Fruit fly (Drosophila melanogaster): Measurements from ENCODE around the gene Snx21.

DNA sequence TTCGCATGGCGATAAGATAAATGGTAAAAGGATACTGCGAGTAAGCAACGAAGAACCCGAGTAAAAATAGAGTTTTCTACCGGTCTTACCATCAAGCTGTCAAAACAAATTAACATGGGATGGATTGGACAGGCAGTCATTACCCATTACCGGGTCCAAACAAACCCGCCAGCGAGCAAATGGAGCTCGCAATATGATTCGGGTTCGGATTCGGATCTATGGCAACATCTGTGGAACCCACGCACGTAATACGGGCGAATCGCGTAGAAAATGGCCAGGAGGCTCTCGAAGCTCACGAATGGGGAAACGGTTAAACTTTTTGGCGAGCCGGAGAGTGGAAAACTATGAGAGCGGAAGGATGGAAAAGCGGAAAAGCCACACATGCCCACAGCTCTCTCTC lies 31.7 kb upstream of the Snx21 start:
- TF ChIP-seq psq (optimal IDR thresholded peaks at IDR 0.05) = no peak
- TF ChIP-seq h (optimal IDR thresholded peaks at IDR 0.05) = no peak
